Fruit fly (Drosophila melanogaster) whole organism, embryonic: Measurements from ENCODE around the gene bb8.

Source experiments
- Atf6 ChIP-seq: fragments of 200-800 bp; sonication (Bioruptor generic); IDR thresholded peaks from 2 replicates; pipeline ENCODE4 v1.3.6; 2022; ENCODE audit warnings: missing biosample characterization, missing genetic modification characterization
- Bdp1 ChIP-seq: fragments of 200-800 bp; sonication (Bioruptor generic); optimal IDR thresholded peaks from 3 replicates; lab custom pipeline; 2016; ENCODE audit warnings: missing biosample characterization, missing genetic modification characterization
- CG11456 ChIP-seq: fragments of 200-800 bp; sonication (Bioruptor generic); IDR thresholded peaks from 3 replicates; pipeline ENCODE4 v1.3.6; 2022; ENCODE audit warnings: missing biosample characterization, missing genetic modification characterization
- CG11695 ChIP-seq: fragments of 200-800 bp; sonication (Bioruptor generic); IDR thresholded peaks from 3 replicates; pipeline ENCODE4 v1.3.6; 2022; ENCODE audit warnings: missing biosample characterization, missing genetic modification characterization
- CG12219 ChIP-seq: fragments of 200-800 bp; sonication (Bioruptor generic); optimal IDR thresholded peaks from 3 replicates; lab custom pipeline; 2018; ENCODE audit warnings: missing biosample characterization, mild to moderate bottlenecking, missing genetic modification characterization
- CG14441 ChIP-seq: fragments of 200-800 bp; sonication (Bioruptor generic); IDR thresholded peaks from 2 replicates; pipeline ENCODE4 v1.3.6; 2022; ENCODE audit warnings: missing biosample characterization, missing genetic modification characterization
- CG15011 ChIP-seq: fragments of 200-800 bp; sonication (Bioruptor generic); optimal IDR thresholded peaks from 3 replicates; lab custom pipeline; 2018; ENCODE audit warnings: missing biosample characterization, mild to moderate bottlenecking, missing genetic modification characterization
- CG17359 ChIP-seq: fragments of 200-800 bp; sonication (Bioruptor generic); optimal IDR thresholded peaks from 3 replicates; lab custom pipeline; 2018; ENCODE audit warnings: missing biosample characterization, mild to moderate bottlenecking, missing genetic modification characterization, moderate library complexity
- CG17361 ChIP-seq: fragments of 200-800 bp; sonication (Bioruptor generic); IDR thresholded peaks from 3 replicates; pipeline ENCODE4 v1.3.6; 2022; ENCODE audit warnings: missing biosample characterization, missing genetic modification characterization
- CG18764 ChIP-seq: fragments of 200-800 bp; sonication (Bioruptor generic); optimal IDR thresholded peaks from 3 replicates; lab custom pipeline; 2016; ENCODE audit warnings: missing biosample characterization, missing genetic modification characterization
- CG2120 ChIP-seq: fragments of 200-800 bp; sonication (Bioruptor generic); optimal IDR thresholded peaks from 3 replicates; lab custom pipeline; 2016; ENCODE audit warnings: missing biosample characterization, missing genetic modification characterization
- CG31441 ChIP-seq: fragments of 200-800 bp; sonication (Bioruptor generic); IDR thresholded peaks from 2 replicates; pipeline ENCODE4 v1.3.6; 2022; ENCODE audit warnings: missing biosample characterization, missing genetic modification characterization
- CG32767 ChIP-seq: fragments of 200-800 bp; sonication (Bioruptor generic); IDR thresholded peaks from 2 replicates; pipeline ENCODE4 v1.3.6; 2022; ENCODE audit warnings: missing biosample characterization, missing genetic modification characterization
- CG4820 ChIP-seq: fragments of 200-800 bp; sonication (Bioruptor generic); optimal IDR thresholded peaks from 3 replicates; lab custom pipeline; 2016; ENCODE audit warnings: missing biosample characterization, missing genetic modification characterization
- CG6175 ChIP-seq: fragments of 200-800 bp; sonication (Bioruptor generic); IDR thresholded peaks from 3 replicates; pipeline ENCODE4 v1.3.6; 2022; ENCODE audit warnings: missing biosample characterization, missing genetic modification characterization
- CG6813 ChIP-seq: fragments of 200-800 bp; sonication (Bioruptor generic); optimal IDR thresholded peaks from 2 replicates; lab custom pipeline; 2017; ENCODE audit warnings: missing biosample characterization, missing genetic modification characterization, mild to moderate bottlenecking, moderate library complexity, missing genetic modification reagents
- CG7745 ChIP-seq: fragments of 200-800 bp; sonication (Bioruptor generic); optimal IDR thresholded peaks from 2 replicates; lab custom pipeline; 2018; ENCODE audit warnings: missing biosample characterization, mild to moderate bottlenecking, missing genetic modification characterization, moderate library complexity
- CG7963 ChIP-seq: fragments of 200-800 bp; sonication (Bioruptor generic); IDR thresholded peaks from 3 replicates; pipeline ENCODE4 v1.3.6; 2022; ENCODE audit warnings: missing biosample characterization, missing genetic modification characterization; ENCODE audit not compliant: partially characterized antibody
- CG9215 ChIP-seq: fragments of 200-800 bp; sonication (Bioruptor generic); IDR thresholded peaks from 2 replicates; pipeline ENCODE4 v1.3.6; 2022; ENCODE audit warnings: missing biosample characterization, missing genetic modification characterization
- Dfd ChIP-seq, 2 experiments: fragments of >200 bp; optimal IDR thresholded peaks; 2 replicates each; lab custom pipeline; 2017; ENCODE audit warnings: missing biosample characterization in 2 of 2, missing genetic modification characterization in 2 of 2
- Dref ChIP-seq: fragments of 200-800 bp; sonication (Bioruptor generic); IDR thresholded peaks from 2 replicates; pipeline ENCODE4 v1.3.6; 2022; ENCODE audit warnings: missing biosample characterization, missing genetic modification characterization
- Eip74EF ChIP-seq, 2 experiments: fragments of 200-800 bp in 1 of 2; fragments of >200 bp in 1 of 2; sonication (Bioruptor generic) in 1 of 2; optimal IDR thresholded peaks; 2 replicates each; lab custom pipeline; 2017 to 2019; ENCODE audit warnings: missing biosample characterization in 2 of 2, missing genetic modification characterization in 2 of 2, mild to moderate bottlenecking in 1 of 2, moderate library complexity in 1 of 2
- GATAe ChIP-seq: fragments of 200-800 bp; sonication (Bioruptor generic); conservative IDR thresholded peaks from 2 replicates; pipeline ENCODE4 v1.3.6; 2022; ENCODE audit warnings: missing biosample characterization, missing genetic modification characterization
- Gug ChIP-seq: fragments of 200-800 bp; sonication (Bioruptor generic); IDR thresholded peaks from 4 replicates; pipeline ENCODE4 v1.3.6; 2022; ENCODE audit warnings: missing biosample characterization, missing genetic modification characterization
- HHEX ChIP-seq: fragments of 200-800 bp; sonication (Bioruptor generic); optimal IDR thresholded peaks from 3 replicates; lab custom pipeline; 2017; ENCODE audit warnings: missing biosample characterization, mild to moderate bottlenecking, missing genetic modification characterization, missing genetic modification reagents
- HLH4C ChIP-seq: fragments of 200-800 bp; sonication (Bioruptor generic); IDR thresholded peaks from 3 replicates; pipeline ENCODE4 v1.3.6; 2022; ENCODE audit warnings: missing biosample characterization, missing genetic modification characterization; ENCODE audit not compliant: partially characterized antibody
- Hey ChIP-seq: fragments of 200-800 bp; sonication (Bioruptor generic); optimal IDR thresholded peaks from 3 replicates; lab custom pipeline; 2018; ENCODE audit warnings: missing biosample characterization, mild to moderate bottlenecking, missing genetic modification characterization
- MESR4 ChIP-seq: fragments of 200-800 bp; sonication (Bioruptor generic); optimal IDR thresholded peaks from 2 replicates; lab custom pipeline; 2018; ENCODE audit warnings: missing biosample characterization, mild to moderate bottlenecking, missing genetic modification characterization, moderate library complexity
- MTF-1 ChIP-seq: fragments of 200-800 bp; sonication (Bioruptor generic); optimal IDR thresholded peaks from 2 replicates; lab custom pipeline; 2018; ENCODE audit warnings: missing biosample characterization, mild to moderate bottlenecking, missing genetic modification characterization, borderline replicate concordance
- Med ChIP-seq: fragments of 200-800 bp; sonication (Bioruptor generic); peaks from one replicate; lab custom pipeline; 2016; ENCODE audit warnings: missing biosample characterization, missing genetic modification characterization, mild to moderate bottlenecking, inconsistent platforms, moderate library complexity
- Spps ChIP-seq: fragments of 200-800 bp; sonication (Bioruptor generic); optimal IDR thresholded peaks from 2 replicates; lab custom pipeline; 2018; ENCODE audit warnings: missing biosample characterization, mild to moderate bottlenecking, missing genetic modification characterization
- Trl ChIP-seq, 3 experiments: fragments of >200 bp in 2 of 3; fragments of 200-800 bp in 1 of 3; sonication (Bioruptor generic) in 1 of 3; optimal IDR thresholded peaks; 2 replicates in 1 of 3; 3 replicates in 2 of 3; lab custom pipeline; 2016 to 2017; ENCODE audit warnings: missing biosample characterization in 1 of 3, missing genetic modification characterization in 1 of 3
- abd-A ChIP-seq: fragments of 200-800 bp; sonication (Bioruptor generic); optimal IDR thresholded peaks from 3 replicates; lab custom pipeline; 2019; ENCODE audit warnings: missing biosample characterization, mild to moderate bottlenecking, missing genetic modification characterization, moderate library complexity
- chn ChIP-seq: fragments of 200-800 bp; sonication (Bioruptor generic); optimal IDR thresholded peaks from 2 replicates; lab custom pipeline; 2016; ENCODE audit warnings: missing biosample characterization, missing genetic modification characterization
- dm ChIP-seq: fragments of 200-800 bp; sonication (Bioruptor generic); optimal IDR thresholded peaks from 3 replicates; lab custom pipeline; 2016; ENCODE audit warnings: missing biosample characterization, missing genetic modification characterization
- dmrt11E ChIP-seq: fragments of 200-800 bp; sonication (Bioruptor generic); optimal IDR thresholded peaks from 3 replicates; lab custom pipeline; 2018; ENCODE audit warnings: missing biosample characterization, mild to moderate bottlenecking, missing genetic modification characterization, moderate library complexity
- emc ChIP-seq: fragments of 200-800 bp; sonication (Bioruptor generic); optimal IDR thresholded peaks from 2 replicates; lab custom pipeline; 2016; ENCODE audit warnings: missing biosample characterization, missing genetic modification characterization
- eyg ChIP-seq: fragments of 200-800 bp; sonication (Bioruptor generic); optimal IDR thresholded peaks from 3 replicates; lab custom pipeline; 2016; ENCODE audit warnings: missing biosample characterization, missing genetic modification characterization
- fd3F ChIP-seq: fragments of 200-800 bp; sonication (Bioruptor generic); optimal IDR thresholded peaks from 2 replicates; lab custom pipeline; 2018; ENCODE audit warnings: missing biosample characterization, mild to moderate bottlenecking, missing genetic modification characterization, moderate library complexity
- fd96Cb ChIP-seq: fragments of 200-800 bp; sonication (Bioruptor generic); optimal IDR thresholded peaks from 2 replicates; lab custom pipeline; 2018; ENCODE audit warnings: missing biosample characterization, mild to moderate bottlenecking, missing genetic modification characterization, moderate library complexity
- nmo ChIP-seq: fragments of 200-800 bp; sonication (Bioruptor generic); optimal IDR thresholded peaks from 2 replicates; lab custom pipeline; 2018; ENCODE audit warnings: missing biosample characterization, mild to moderate bottlenecking, missing genetic modification characterization, moderate library complexity
- nom ChIP-seq: fragments of 200-800 bp; sonication (Bioruptor generic); optimal IDR thresholded peaks from 2 replicates; lab custom pipeline; 2017; ENCODE audit warnings: missing biosample characterization, missing genetic modification characterization, mild to moderate bottlenecking, moderate library complexity, missing genetic modification reagents
- rib ChIP-seq: fragments of 200-800 bp; sonication (Bioruptor generic); IDR thresholded peaks from 2 replicates; pipeline ENCODE4 v1.3.6; 2022; ENCODE audit warnings: missing biosample characterization, missing genetic modification characterization
- shn ChIP-seq: fragments of 200-800 bp; sonication (Bioruptor generic); optimal IDR thresholded peaks from 3 replicates; lab custom pipeline; 2016; ENCODE audit warnings: missing biosample characterization, missing genetic modification characterization
- so ChIP-seq: fragments of 200-800 bp; sonication (Bioruptor generic); IDR thresholded peaks from 3 replicates; pipeline ENCODE4 v1.3.6; 2022; ENCODE audit warnings: missing biosample characterization, missing genetic modification characterization
- sob ChIP-seq: fragments of 200-800 bp; sonication (Bioruptor generic); IDR thresholded peaks from 2 replicates; pipeline ENCODE4 v1.3.6; 2022; ENCODE audit warnings: missing biosample characterization, missing genetic modification characterization
- tll ChIP-seq, 2 experiments: fragments of 200-800 bp in 1 of 2; fragments of >200 bp in 1 of 2; sonication (Bioruptor generic) in 1 of 2; optimal IDR thresholded peaks; 2 replicates each; lab custom pipeline; 2017 to 2019; ENCODE audit warnings: missing biosample characterization in 2 of 2, missing genetic modification characterization in 2 of 2, mild to moderate bottlenecking in 1 of 2, moderate library complexity in 1 of 2
- trem ChIP-seq: fragments of 200-800 bp; optimal IDR thresholded peaks from 3 replicates; lab custom pipeline; 2019; ENCODE audit warnings: missing biosample characterization, mild to moderate bottlenecking, missing genetic modification characterization, moderate library complexity
- twi ChIP-seq: fragments of 200-800 bp; optimal IDR thresholded peaks from 2 replicates; lab custom pipeline; 2019; ENCODE audit warnings: missing biosample characterization, mild to moderate bottlenecking, missing genetic modification characterization, moderate library complexity
- wor ChIP-seq: fragments of 200-800 bp; sonication (Bioruptor generic); IDR thresholded peaks from 2 replicates; pipeline ENCODE4 v1.3.6; 2022; ENCODE audit warnings: missing biosample characterization, missing genetic modification characterization

Gene bb8

DNA sequence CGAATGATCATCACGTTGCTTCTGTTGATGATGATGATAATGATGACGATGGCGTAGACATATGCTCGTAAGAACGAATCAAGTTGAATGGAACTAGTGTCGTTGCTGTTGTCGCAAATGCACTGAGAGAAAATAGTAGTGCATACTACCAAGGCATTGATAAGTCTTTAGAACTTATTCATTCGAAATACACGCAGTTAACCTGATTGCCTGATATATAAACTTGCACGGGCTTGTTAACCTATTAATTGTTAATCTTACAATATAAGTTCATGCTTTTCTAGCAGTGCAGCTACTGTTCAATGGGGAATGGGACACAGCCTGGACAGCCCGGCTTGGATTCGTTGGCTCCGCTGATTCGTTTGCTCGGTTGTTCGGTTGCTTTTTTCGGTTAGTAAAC, 36.3 kb upstream of the bb8 start (continued):
- TF ChIP-seq HHEX (peak; percentile 73), Med (GFP tag; lab: Kevin White, UChicago) (peak; percentile 97), Eip74EF (GFP tag; optimal IDR thresholded peaks at IDR 0.05; lab: Kevin White, UChicago) (peak in 1 of 2 experiments; percentile 70), dmrt11E (peak; percentile 95), Atf6 (peak; percentile 81), nmo (GFP tag; lab: Kevin White, UChicago) (peak; percentile 87), CG11695 (GFP tag; lab: Robert Waterston, UW) (peak; percentile 70), Trl (optimal IDR thresholded peaks at IDR 0.05; lab: Kevin White, UChicago) (no peak), Trl (GFP tag; optimal IDR thresholded peaks at IDR 0.05; lab: Kevin White, UChicago) (peak; percentile 89), fd3F (peak; percentile 58), Hey (tag; lab: Kevin White, UChicago) (no peak), CG7963 (GFP tag; lab: Robert Waterston, UW) (no peak), CG15011 (peak; percentile 69), CG4820 (GFP tag; lab: Kevin White, UChicago) (peak; percentile 89), so (GFP tag; lab: Robert Waterston, UW) (peak; percentile 71; the same call in 2 of the 3 replicates), CG32767 (peak; percentile 78), HLH4C (GFP tag; lab: Robert Waterston, UW) (no peak), CG11456 (GFP tag; lab: Robert Waterston, UW) (peak; percentile 76), wor (GFP tag; lab: Robert Waterston, UW) (peak; percentile 56; the same call in 1 of the 2 replicates), shn (GFP tag; lab: Kevin White, UChicago) (peak; percentile 68), eyg (GFP tag; lab: Kevin White, UChicago) (peak; percentile 71), CG6175 (GFP tag; lab: Robert Waterston, UW) (peak; percentile 56; the same call in 1 of the 3 replicates), trem (tag; lab: Kevin White, UChicago) (peak; percentile 81), emc (peak; percentile 33), abd-A (tag; lab: Kevin White, UChicago) (no peak), CG17361 (GFP tag; lab: Robert Waterston, UW) (peak; percentile 86), nom (GFP tag; lab: Kevin White, UChicago) (peak; percentile 91), Bdp1 (GFP tag; lab: Kevin White, UChicago) (peak; percentile 74), fd96Cb (tag; lab: Kevin White, UChicago) (peak; percentile 89), CG9215 (GFP tag; lab: Robert Waterston, UW) (peak; percentile 58), Dfd (GFP tag; optimal IDR thresholded peaks at IDR 0.05; lab: Kevin White, UChicago) (no peak), Spps (tag; lab: Kevin White, UChicago) (peak; percentile 84), CG2120 (GFP tag; lab: Kevin White, UChicago) (peak; percentile 85), twi (tag; lab: Kevin White, UChicago) (peak; percentile 73), rib (peak; percentile 74), Gug (GFP tag; lab: Robert Waterston, UW) (peak; percentile 68; the same call in 2 of the 4 replicates), MESR4 (GFP tag; lab: Kevin White, UChicago) (peak; percentile 34), CG6813 (peak; percentile 75), CG14441 (GFP tag; lab: Robert Waterston, UW) (peak; percentile 70), chn (GFP tag; lab: Kevin White, UChicago) (peak; percentile 89), CG18764 (GFP tag; lab: Kevin White, UChicago) (peak; percentile 77), CG31441 (GFP tag; lab: Robert Waterston, UW) (peak; percentile 89), CG17359 (tag; lab: Kevin White, UChicago) (peak; percentile 83), GATAe (GFP tag; lab: Robert Waterston, UW) (peak; percentile 39; the same call in 1 of the 2 replicates), Dref (GFP tag; lab: Robert Waterston, UW) (no peak), tll (GFP tag; optimal IDR thresholded peaks at IDR 0.05; lab: Kevin White, UChicago) (no peak), CG7745 (tag; lab: Kevin White, UChicago) (peak; percentile 48), dm (GFP tag; lab: Kevin White, UChicago) (peak; percentile 79), CG12219 (GFP tag; lab: Kevin White, UChicago) (peak; percentile 88), sob (GFP tag; lab: Robert Waterston, UW) (peak; percentile 83), MTF-1 (GFP tag; lab: Kevin White, UChicago) (peak; percentile 83)
